Worm (Caenorhabditis elegans): ENCODE results near the gene C31H1.2.

The C31H1.2 gene

DNA sequence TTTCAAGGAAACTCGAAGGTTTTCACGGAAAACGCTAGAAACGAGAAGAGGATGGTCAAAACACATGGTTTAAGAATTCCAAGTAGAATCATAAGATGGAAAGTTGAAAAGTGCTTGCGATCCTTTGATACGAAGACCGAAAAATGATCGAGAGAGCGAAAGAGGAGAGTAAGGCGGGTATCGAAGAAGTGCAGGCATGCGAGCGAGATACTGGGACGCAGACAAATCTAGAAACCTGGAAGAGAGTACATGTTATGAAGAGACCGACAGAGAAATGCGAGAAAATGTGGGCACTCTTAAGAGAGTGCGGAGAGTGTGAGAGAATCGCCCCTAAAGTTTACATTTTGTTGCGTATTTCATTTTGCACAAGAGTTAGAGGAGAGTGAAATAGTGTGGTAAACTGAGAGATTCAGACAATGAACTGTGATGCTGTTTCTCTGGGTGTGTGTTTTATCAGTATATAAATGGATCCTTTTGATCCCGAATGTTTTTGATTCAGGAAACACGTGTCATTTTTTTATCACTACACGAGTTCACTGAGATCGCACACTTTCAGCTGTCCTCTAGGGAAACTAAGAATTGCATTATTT is 37.0 kb upstream of the C31H1.2 start (continued):
- TF ChIP-seq lin-39 (tag; optimal IDR thresholded peaks at IDR 0.05): peak; percentile 15
- TF ChIP-seq dsc-1 (tag; optimal IDR thresholded peaks at IDR 0.05): peak; percentile 61
- TF ChIP-seq nhr-71 (tag; optimal IDR thresholded peaks at IDR 0.05): peak; percentile 96
- no peak for TF ChIP-seq zip-4 (GFP tag; optimal IDR thresholded peaks at IDR 0.05)
- TF ChIP-seq nhr-11 (tag; optimal IDR thresholded peaks at IDR 0.05): peak; percentile 69
- peak; percentile 74 for TF ChIP-seq blmp-1 (tag; optimal IDR thresholded peaks at IDR 0.05)
- no peak for TF ChIP-seq hlh-17 (GFP tag; optimal IDR thresholded peaks at IDR 0.05; ENCODE audit: borderline replicate concordance)
- no peak for TF ChIP-seq aha-1 (tag; optimal IDR thresholded peaks at IDR 0.05)
- TF ChIP-seq F16B12.6 (tag; optimal IDR thresholded peaks at IDR 0.05): no peak
- TF ChIP-seq lir-3 (tag; optimal IDR thresholded peaks at IDR 0.05; ENCODE audit: poor library complexity): peak; percentile 29
- no peak for TF ChIP-seq Y116A8C.19 (tag; optimal IDR thresholded peaks at IDR 0.05; ENCODE audit: borderline replicate concordance)
- TF ChIP-seq snu-23 (GFP tag; optimal IDR thresholded peaks at IDR 0.05): peak; percentile 91
- TF ChIP-seq mep-1 (tag; optimal IDR thresholded peaks at IDR 0.05): peak; percentile 69
- peak; percentile 79 for TF ChIP-seq xbp-1 (tag; optimal IDR thresholded peaks at IDR 0.05)
- TF ChIP-seq elt-2 (tag; optimal IDR thresholded peaks at IDR 0.05): peak; percentile 85
- no peak for TF ChIP-seq fkh-10 (GFP tag; optimal IDR thresholded peaks at IDR 0.05)
- peak; percentile 12 for TF ChIP-seq pax-3 (tag; optimal IDR thresholded peaks at IDR 0.05)
- no peak for TF ChIP-seq nhr-76 (tag; optimal IDR thresholded peaks at IDR 0.05)
- no peak for TF ChIP-seq C04F5.9 (tag; optimal IDR thresholded peaks at IDR 0.05)
- TF ChIP-seq ces-1 (GFP tag; optimal IDR thresholded peaks at IDR 0.05): no peak
- TF ChIP-seq mdl-1 (tag; optimal IDR thresholded peaks at IDR 0.05): peak; percentile 61 to 86
- peak; percentile 83 for TF ChIP-seq nhr-90 (tag; optimal IDR thresholded peaks at IDR 0.05; ENCODE audit: poor library complexity)
- TF ChIP-seq egl-27 (tag; optimal IDR thresholded peaks at IDR 0.05): peak; percentile 46 to 75
- TF ChIP-seq hlh-4 (tag; optimal IDR thresholded peaks at IDR 0.05): no peak
- peak; percentile 88 for TF ChIP-seq tbx-2 (tag; optimal IDR thresholded peaks at IDR 0.05)
- no peak for TF ChIP-seq ets-5 (GFP tag; IDR thresholded peaks at IDR 0.05)
- TF ChIP-seq swsn-7 (tag; optimal IDR thresholded peaks at IDR 0.05): peak; percentile 89
- no peak for TF ChIP-seq unc-62 (GFP tag; optimal IDR thresholded peaks at IDR 0.05)
- TF ChIP-seq fkh-4 (tag; optimal IDR thresholded peaks at IDR 0.05; ENCODE audit: borderline replicate concordance): no peak
- TF ChIP-seq tlp-1 (tag; optimal IDR thresholded peaks at IDR 0.05): no peak
- no peak for TF ChIP-seq lin-15B (tag; optimal IDR thresholded peaks at IDR 0.05)
- TF ChIP-seq unc-30 (tag; optimal IDR thresholded peaks at IDR 0.05): no peak
- no peak for TF ChIP-seq efl-3 (GFP tag; optimal IDR thresholded peaks at IDR 0.05)
- peak; percentile 76 for TF ChIP-seq nhr-77 (tag; optimal IDR thresholded peaks at IDR 0.05)
- TF ChIP-seq lsy-2 (tag; optimal IDR thresholded peaks at IDR 0.05): peak; percentile 70 to 79
- peak; percentile 96 for TF ChIP-seq nhr-85 (tag)
- peak; percentile 53 to 77 (median 74) for TF ChIP-seq ceh-82 (tag; optimal IDR thresholded peaks at IDR 0.05)
- no peak for TF ChIP-seq alr-1 (tag; optimal IDR thresholded peaks at IDR 0.05; ENCODE audit: borderline replicate concordance)
- peak; percentile 97 for TF ChIP-seq nhr-20 (tag; optimal IDR thresholded peaks at IDR 0.05)
- no peak for TF ChIP-seq sptf-1 (tag; optimal IDR thresholded peaks at IDR 0.05)
- peak; percentile 66 for TF ChIP-seq sox-4 (tag; optimal IDR thresholded peaks at IDR 0.05)
- TF ChIP-seq ztf-11 (tag; optimal IDR thresholded peaks at IDR 0.05): no peak
- TF ChIP-seq pqm-1 (tag; optimal IDR thresholded peaks at IDR 0.05): peak; percentile 4
- TF ChIP-seq isw-1 (GFP tag; IDR thresholded peaks at IDR 0.05): peak; percentile 55
- TF ChIP-seq lin-13 (GFP tag; optimal IDR thresholded peaks at IDR 0.05): peak; percentile 27
- peak; percentile 74 for TF ChIP-seq egl-13 (tag; optimal IDR thresholded peaks at IDR 0.05)
- TF ChIP-seq snpc-4 (tag; optimal IDR thresholded peaks at IDR 0.05): peak; percentile 18
